Worm (Caenorhabditis elegans) whole organism, mixed stage, embryonic: ENCODE data around the gene C01G12.3.

Experiments used
- ces-1 ChIP-seq: fragments of 150-350 bp; optimal IDR thresholded peaks from 2 replicates; lab custom pipeline; 2014; ENCODE audit warnings: missing biosample characterization, missing genetic modification reagents, missing genetic modification characterization
- elt-3 ChIP-seq: fragments of 150-350 bp; optimal IDR thresholded peaks from 2 replicates; lab custom pipeline; 2014; ENCODE audit warnings: missing biosample characterization, missing genetic modification characterization
- mep-1 ChIP-seq: fragments of 150-350 bp; optimal IDR thresholded peaks from 2 replicates; lab custom pipeline; 2017; ENCODE audit warnings: missing biosample characterization, missing genetic modification reagents, missing genetic modification characterization, inconsistent platforms
- nhr-2 ChIP-seq: fragments of 150-350 bp; optimal IDR thresholded peaks from 2 replicates; lab custom pipeline; 2014; ENCODE audit warnings: missing biosample characterization, missing genetic modification characterization
- unc-62 ChIP-seq: fragments of 150-350 bp; optimal IDR thresholded peaks from 2 replicates; lab custom pipeline; 2014; ENCODE audit warnings: missing biosample characterization, missing genetic modification reagents, missing genetic modification characterization
- ztf-11 ChIP-seq: fragments of 150-350 bp; optimal IDR thresholded peaks from 2 replicates; lab custom pipeline; 2014; ENCODE audit warnings: missing biosample characterization, missing genetic modification characterization

- no peak for TF ChIP-seq elt-3 (tag; lab: Kevin White, UChicago)
- TF ChIP-seq ztf-11 (tag; lab: Kevin White, UChicago), result no peak
- no peak for TF ChIP-seq ces-1 (GFP tag; lab: Kevin White, UChicago)
- no peak for TF ChIP-seq mep-1 (tag; lab: Kevin White, UChicago)
- TF ChIP-seq nhr-2 (tag; lab: Kevin White, UChicago), result no peak
- no peak for TF ChIP-seq unc-62 (GFP tag; lab: Kevin White, UChicago)
Observed at ce11 chrII:14592629-14593028, 10.5 kb upstream of the C01G12.3 start.
